Worm (Caenorhabditis elegans): ENCODE data around the gene xrn-1.

Gene xrn-1

DNA sequence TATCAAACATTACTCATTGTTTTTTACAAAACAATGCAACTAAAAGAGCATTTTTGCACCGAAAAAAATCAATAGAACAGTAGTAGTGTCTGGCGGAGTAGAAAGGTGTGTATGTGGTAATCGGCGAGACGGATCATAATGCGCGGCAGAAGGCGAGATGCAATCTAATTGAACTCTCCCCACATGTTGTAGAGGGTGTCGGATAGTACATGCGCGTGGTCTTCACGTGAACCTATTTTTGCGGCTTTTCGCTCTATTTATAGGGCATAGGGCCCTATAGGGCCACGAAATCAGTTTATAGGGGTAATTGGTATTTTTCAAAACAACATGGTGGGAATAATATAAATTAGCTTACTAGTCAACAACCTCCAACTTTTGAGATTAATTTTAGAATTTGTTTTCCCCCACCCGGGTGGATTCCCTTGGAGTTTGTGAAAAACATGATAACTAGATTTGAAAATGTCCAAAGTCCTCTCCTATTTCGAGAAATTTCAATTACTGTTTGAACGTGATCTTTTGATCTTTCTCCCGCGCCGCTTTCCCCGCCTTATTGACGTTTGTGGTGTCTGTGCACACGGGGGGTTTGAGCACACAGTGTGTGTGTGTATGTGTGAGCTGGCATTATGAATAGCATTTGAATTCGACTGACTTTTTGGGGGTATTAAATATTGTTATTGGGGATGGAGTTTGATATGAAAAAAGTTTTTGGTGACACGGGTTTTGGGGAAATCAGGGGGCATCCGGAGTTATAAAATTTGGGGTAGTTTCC, 25.7 kb upstream of the xrn-1 start:
- TF ChIP-seq nhr-129 (tag; optimal IDR thresholded peaks at IDR 0.05), result peak; percentile 2
- peak; percentile 48 for TF ChIP-seq F13H6.1 (tag; optimal IDR thresholded peaks at IDR 0.05)
- peak; percentile 47 for TF ChIP-seq crh-2 (tag; optimal IDR thresholded peaks at IDR 0.05)
- TF ChIP-seq fos-1 (tag; optimal IDR thresholded peaks at IDR 0.05), result peak; percentile 53
- TF ChIP-seq blmp-1 (tag; optimal IDR thresholded peaks at IDR 0.05; ENCODE audit: insufficient read depth), result no peak
- peak; percentile 16 for TF ChIP-seq nhr-21 (tag; optimal IDR thresholded peaks at IDR 0.05)
- TF ChIP-seq sma-9 (GFP tag; optimal IDR thresholded peaks at IDR 0.05), result peak; percentile 78
- TF ChIP-seq sma-9 (tag; optimal IDR thresholded peaks at IDR 0.05), result no peak
- TF ChIP-seq ZK546.5 (tag; optimal IDR thresholded peaks at IDR 0.05), result no peak

- TF ChIP-seq mbf-1 (tag; optimal IDR thresholded peaks at IDR 0.05), result no peak
- TF ChIP-seq crh-2 (tag; optimal IDR thresholded peaks at IDR 0.05), result peak; percentile 80
- peak; percentile 75 for TF ChIP-seq lin-11 (tag; optimal IDR thresholded peaks at IDR 0.05)
- peak; percentile 14 for TF ChIP-seq egl-27 (tag; optimal IDR thresholded peaks at IDR 0.05)
- peak; percentile 7 for TF ChIP-seq nhr-11 (tag; optimal IDR thresholded peaks at IDR 0.05)
- TF ChIP-seq nhr-21 (tag; optimal IDR thresholded peaks at IDR 0.05), result peak; percentile 69
- peak; percentile 90 for TF ChIP-seq nhr-129 (tag; optimal IDR thresholded peaks at IDR 0.05)
- no peak for TF ChIP-seq unc-62 (GFP tag; optimal IDR thresholded peaks at IDR 0.05)
- TF ChIP-seq unc-55 (GFP tag; optimal IDR thresholded peaks at IDR 0.05), result peak; percentile 32
- peak; percentile 38 for TF ChIP-seq ama-1 (optimal IDR thresholded peaks at IDR 0.05)
- peak; percentile 87 for TF ChIP-seq sma-9 (GFP tag; optimal IDR thresholded peaks at IDR 0.05)
- TF ChIP-seq sma-9 (tag; optimal IDR thresholded peaks at IDR 0.05), result no peak
- TF ChIP-seq nhr-10 (tag; optimal IDR thresholded peaks at IDR 0.05), result no peak
- TF ChIP-seq fos-1 (tag; optimal IDR thresholded peaks at IDR 0.05), result peak; percentile 61
- no peak for TF ChIP-seq elt-1 (tag; optimal IDR thresholded peaks at IDR 0.05)
- TF ChIP-seq nhr-237 (tag; optimal IDR thresholded peaks at IDR 0.05), result no peak
- TF ChIP-seq nhr-6 (tag; optimal IDR thresholded peaks at IDR 0.05), result peak; percentile 3
- TF ChIP-seq aly-2 (tag; optimal IDR thresholded peaks at IDR 0.05), result no peak
- TF ChIP-seq ceh-16 (tag; optimal IDR thresholded peaks at IDR 0.05), result no peak
- TF ChIP-seq sem-4 (tag; optimal IDR thresholded peaks at IDR 0.05), result peak; percentile 62
- TF ChIP-seq nhr-12 (tag; optimal IDR thresholded peaks at IDR 0.05), result no peak
- peak; percentile 85 to 87 for TF ChIP-seq mdl-1 (tag; optimal IDR thresholded peaks at IDR 0.05)
- TF ChIP-seq nhr-23 (tag; optimal IDR thresholded peaks at IDR 0.05), result no peak
- TF ChIP-seq skn-1 (tag; optimal IDR thresholded peaks at IDR 0.05), result no peak
- TF ChIP-seq lin-13 (GFP tag; optimal IDR thresholded peaks at IDR 0.05), result peak; percentile 67
- no peak for TF ChIP-seq dmd-4 (tag; optimal IDR thresholded peaks at IDR 0.05)
- TF ChIP-seq R02D3.7 (tag; optimal IDR thresholded peaks at IDR 0.05), result no peak
- TF ChIP-seq elt-3 (tag; optimal IDR thresholded peaks at IDR 0.05), result no peak
- TF ChIP-seq nhr-25 (tag; optimal IDR thresholded peaks at IDR 0.05), result no peak
- no peak for TF ChIP-seq ztf-1 (GFP tag; conservative IDR thresholded peaks at IDR 0.05)
- TF ChIP-seq peb-1 (tag; optimal IDR thresholded peaks at IDR 0.05), result no peak
- no peak for TF ChIP-seq mab-5 (tag; optimal IDR thresholded peaks at IDR 0.05)
- no peak for TF ChIP-seq blmp-1 (tag; optimal IDR thresholded peaks at IDR 0.05; ENCODE audit: insufficient read depth)
- peak; percentile 20 for TF ChIP-seq gmeb-1 (tag; optimal IDR thresholded peaks at IDR 0.05)
- no peak for TF ChIP-seq nhr-77 (tag; optimal IDR thresholded peaks at IDR 0.05)
- peak; percentile 25 for TF ChIP-seq sma-3 (GFP tag; optimal IDR thresholded peaks at IDR 0.05)
- peak; percentile 51 for TF ChIP-seq ztf-4 (tag; optimal IDR thresholded peaks at IDR 0.05)
- peak; percentile 53 for TF ChIP-seq zag-1 (tag; optimal IDR thresholded peaks at IDR 0.05)
- TF ChIP-seq F13H6.1 (tag; optimal IDR thresholded peaks at IDR 0.05), result peak; percentile 92
- TF ChIP-seq ceh-82 (tag; optimal IDR thresholded peaks at IDR 0.05), result no peak
- TF ChIP-seq ztf-11 (tag; optimal IDR thresholded peaks at IDR 0.05), result no peak
- no peak for TF ChIP-seq unc-39 (tag; optimal IDR thresholded peaks at IDR 0.05)
- TF ChIP-seq ZK546.5 (tag; optimal IDR thresholded peaks at IDR 0.05), result no peak
- TF ChIP-seq snpc-4 (tag; optimal IDR thresholded peaks at IDR 0.05), result no peak
- TF ChIP-seq lsy-2 (tag; optimal IDR thresholded peaks at IDR 0.05), result peak in 1 of 2 experiments; percentile 81
- TF ChIP-seq Y55F3AM.14 (GFP tag; optimal IDR thresholded peaks at IDR 0.05), result peak; percentile 22
- no peak for TF ChIP-seq lin-39 (tag; optimal IDR thresholded peaks at IDR 0.05)
- TF ChIP-seq C34F6.9 (tag; optimal IDR thresholded peaks at IDR 0.05), result peak; percentile 81
- TF ChIP-seq alr-1 (tag; optimal IDR thresholded peaks at IDR 0.05), result no peak
Observed at ce11 chrII:14044199-14044598, 24.5 kb upstream of the xrn-1 start.
